Fruit fly (Drosophila melanogaster) whole organism, embryonic: Measurements from ENCODE around the gene Tsp29Fb.

ENCODE experiments used
- CG10654 ChIP-seq: fragments of 200-800 bp; sonication (Bioruptor generic); optimal IDR thresholded peaks from 2 replicates; lab custom pipeline; 2016; ENCODE audit warnings: missing biosample characterization, missing genetic modification characterization
- CG11504 ChIP-seq: fragments of 200-800 bp; sonication (Bioruptor generic); optimal IDR thresholded peaks from 3 replicates; lab custom pipeline; 2019; ENCODE audit warnings: missing biosample characterization, mild to moderate bottlenecking, missing genetic modification characterization, moderate library complexity
- CG12391 ChIP-seq: fragments of 200-800 bp; sonication (Bioruptor generic); optimal IDR thresholded peaks from 3 replicates; lab custom pipeline; 2018; ENCODE audit warnings: missing biosample characterization, mild to moderate bottlenecking, missing genetic modification characterization, moderate library complexity
- CG12659 ChIP-seq: fragments of 200-800 bp; sonication (Bioruptor generic); optimal IDR thresholded peaks from 3 replicates; lab custom pipeline; 2017; ENCODE audit warnings: mild to moderate bottlenecking, missing biosample characterization, missing genetic modification reagents, missing genetic modification characterization
- CG13624 ChIP-seq: fragments of 200-800 bp; sonication (Bioruptor generic); optimal IDR thresholded peaks from 2 replicates; lab custom pipeline; 2016; ENCODE audit warnings: missing biosample characterization, missing genetic modification characterization
- CG17361 ChIP-seq: fragments of 200-800 bp; sonication (Bioruptor generic); IDR thresholded peaks from 3 replicates; pipeline ENCODE4 v1.3.6; 2022; ENCODE audit warnings: missing biosample characterization, missing genetic modification characterization
- CG18262 ChIP-seq: fragments of 200-800 bp; optimal IDR thresholded peaks from 3 replicates; lab custom pipeline; 2019; ENCODE audit warnings: missing biosample characterization, mild to moderate bottlenecking, missing genetic modification characterization, moderate library complexity
- CG2129 ChIP-seq: fragments of 200-800 bp; sonication (Bioruptor generic); IDR thresholded peaks from 2 replicates; pipeline ENCODE4 v1.3.6; 2022; ENCODE audit warnings: missing biosample characterization, missing genetic modification characterization; ENCODE audit not compliant: partially characterized antibody
- CG30403 ChIP-seq: fragments of 200-800 bp; sonication (Bioruptor generic); optimal IDR thresholded peaks from 3 replicates; lab custom pipeline; 2016; ENCODE audit warnings: missing biosample characterization, missing genetic modification characterization
- CG3065 ChIP-seq: fragments of 200-800 bp; sonication (Bioruptor generic); optimal IDR thresholded peaks from 2 replicates; lab custom pipeline; 2016; ENCODE audit warnings: missing biosample characterization, missing genetic modification characterization
- CG31365 ChIP-seq: fragments of 200-800 bp; sonication (Bioruptor generic); optimal IDR thresholded peaks from 2 replicates; lab custom pipeline; 2018; ENCODE audit warnings: missing biosample characterization, mild to moderate bottlenecking, missing genetic modification characterization
- CG34422 ChIP-seq: fragments of 200-800 bp; sonication (Bioruptor generic); IDR thresholded peaks from 3 replicates; pipeline ENCODE4 v1.3.6; 2022; ENCODE audit warnings: missing biosample characterization, missing genetic modification characterization
- CG3726 ChIP-seq: fragments of 200-800 bp; sonication (Bioruptor generic); IDR thresholded peaks from 3 replicates; pipeline ENCODE4, ENCODE4 v1.3.6; 2022; ENCODE audit warnings: missing biosample characterization, missing genetic modification characterization
- CG4854 ChIP-seq: fragments of 200-800 bp; sonication (Bioruptor generic); optimal IDR thresholded peaks from 2 replicates; lab custom pipeline; 2016; ENCODE audit warnings: missing biosample characterization, missing genetic modification characterization, inconsistent platforms
- CG6689 ChIP-seq: fragments of 200-800 bp; sonication (Bioruptor generic); IDR thresholded peaks from 2 replicates; pipeline ENCODE4 v1.3.6; 2022; ENCODE audit warnings: missing biosample characterization, missing genetic modification characterization
- CG7556 ChIP-seq: fragments of 200-800 bp; sonication (Bioruptor generic); optimal IDR thresholded peaks from 2 replicates; lab custom pipeline; 2017; ENCODE audit warnings: missing biosample characterization, mild to moderate bottlenecking, missing genetic modification characterization
- CG8089 ChIP-seq: fragments of 200-800 bp; sonication (Bioruptor generic); optimal IDR thresholded peaks from 3 replicates; lab custom pipeline; 2016; ENCODE audit warnings: missing biosample characterization, missing genetic modification characterization
- CG8359 ChIP-seq: fragments of 200-800 bp; sonication (Bioruptor generic); optimal IDR thresholded peaks from 2 replicates; lab custom pipeline; 2017; ENCODE audit warnings: missing biosample characterization, mild to moderate bottlenecking, missing genetic modification characterization, borderline replicate concordance
- CG9797 ChIP-seq: fragments of 200-800 bp; sonication (Bioruptor generic); optimal IDR thresholded peaks from 3 replicates; lab custom pipeline; 2018; ENCODE audit warnings: missing biosample characterization, mild to moderate bottlenecking, missing genetic modification characterization
- Camta ChIP-seq: fragments of 200-800 bp; sonication (Bioruptor generic); optimal IDR thresholded peaks from 2 replicates; lab custom pipeline; 2016; ENCODE audit warnings: missing biosample characterization, missing genetic modification characterization
- CkIIα-i1 ChIP-seq: fragments of 200-800 bp; sonication (Bioruptor generic); IDR thresholded peaks from 2 replicates; pipeline ENCODE4 v1.3.6; 2022; ENCODE audit warnings: missing biosample characterization, missing genetic modification characterization
- Fer3 ChIP-seq: fragments of 200-800 bp; sonication (Bioruptor generic); optimal IDR thresholded peaks from 2 replicates; lab custom pipeline; 2018; ENCODE audit warnings: missing biosample characterization, mild to moderate bottlenecking, missing genetic modification characterization, moderate library complexity
- HHEX ChIP-seq: fragments of 200-800 bp; sonication (Bioruptor generic); optimal IDR thresholded peaks from 3 replicates; lab custom pipeline; 2017; ENCODE audit warnings: missing biosample characterization, mild to moderate bottlenecking, missing genetic modification characterization, missing genetic modification reagents
- HmgZ ChIP-seq: fragments of 200-800 bp; sonication (Bioruptor generic); optimal IDR thresholded peaks from 2 replicates; lab custom pipeline; 2018; ENCODE audit warnings: missing biosample characterization, mild to moderate bottlenecking, missing genetic modification characterization
- Jarid2 ChIP-seq: fragments of 200-800 bp; sonication (Bioruptor generic); optimal IDR thresholded peaks from 3 replicates; lab custom pipeline; 2017; ENCODE audit warnings: mild to moderate bottlenecking, missing biosample characterization, missing genetic modification reagents, missing genetic modification characterization
- Lhr ChIP-seq: fragments of 200-800 bp; sonication (Bioruptor generic); optimal IDR thresholded peaks from 3 replicates; lab custom pipeline; 2017; ENCODE audit warnings: mild to moderate bottlenecking, missing biosample characterization, missing genetic modification reagents, missing genetic modification characterization
- Med ChIP-seq: fragments of 200-800 bp; sonication (Bioruptor generic); peaks from one replicate; lab custom pipeline; 2016; ENCODE audit warnings: missing biosample characterization, missing genetic modification characterization, mild to moderate bottlenecking, inconsistent platforms, moderate library complexity
- NC2α ChIP-seq: fragments of 200-800 bp; sonication (Bioruptor generic); optimal IDR thresholded peaks from 2 replicates; lab custom pipeline; 2016; ENCODE audit warnings: missing biosample characterization, missing genetic modification characterization
- Nf-YC ChIP-seq: fragments of 200-800 bp; optimal IDR thresholded peaks from 3 replicates; lab custom pipeline; 2019; ENCODE audit warnings: missing biosample characterization, mild to moderate bottlenecking, missing genetic modification characterization, moderate library complexity
- Sox100B ChIP-seq: fragments of 200-800 bp; sonication (Bioruptor generic); optimal IDR thresholded peaks from 3 replicates; lab custom pipeline; 2018; ENCODE audit warnings: missing biosample characterization, mild to moderate bottlenecking, missing genetic modification characterization
- Trl ChIP-seq, 3 experiments: fragments of >200 bp in 2 of 3; fragments of 200-800 bp in 1 of 3; sonication (Bioruptor generic) in 1 of 3; optimal IDR thresholded peaks; 2 replicates in 1 of 3; 3 replicates in 2 of 3; lab custom pipeline; 2016 to 2017; ENCODE audit warnings: missing biosample characterization in 1 of 3, missing genetic modification characterization in 1 of 3
- ase ChIP-seq: fragments of 200-800 bp; sonication (Bioruptor generic); IDR thresholded peaks from 3 replicates; pipeline ENCODE4 v1.3.6; 2022; ENCODE audit warnings: missing biosample characterization, missing genetic modification characterization
- az2 ChIP-seq: fragments of 200-800 bp; sonication (Bioruptor generic); optimal IDR thresholded peaks from 3 replicates; lab custom pipeline; 2016; ENCODE audit warnings: missing biosample characterization, missing genetic modification characterization
- cas ChIP-seq: fragments of 200-800 bp; sonication (Bioruptor generic); IDR thresholded peaks from 2 replicates; pipeline ENCODE4 v1.3.6; 2022; ENCODE audit warnings: missing biosample characterization, missing genetic modification characterization
- cg ChIP-seq: fragments of 200-800 bp; sonication (Bioruptor generic); optimal IDR thresholded peaks from 3 replicates; lab custom pipeline; 2019; ENCODE audit warnings: missing biosample characterization, mild to moderate bottlenecking, missing genetic modification characterization, moderate library complexity
- crc ChIP-seq: fragments of 200-800 bp; sonication (Bioruptor generic); optimal IDR thresholded peaks from 2 replicates; lab custom pipeline; 2016; ENCODE audit warnings: missing biosample characterization, missing genetic modification characterization
- grau ChIP-seq: fragments of 200-800 bp; optimal IDR thresholded peaks from 3 replicates; lab custom pipeline; 2019; ENCODE audit warnings: missing biosample characterization, mild to moderate bottlenecking, missing genetic modification characterization, moderate library complexity
- hkb ChIP-seq, 2 experiments: fragments of 200-800 bp in 1 of 2; fragments of >200 bp in 1 of 2; sonication (Bioruptor generic) in 1 of 2; IDR thresholded peaks in 1 of 2; optimal IDR thresholded peaks in 1 of 2; 2 replicates each; pipeline versions ENCODE4 v1.3.6 to Lab custom; 2017 to 2022; ENCODE audit warnings: missing biosample characterization in 1 of 2, missing genetic modification characterization in 1 of 2
- ind ChIP-seq: fragments of 200-800 bp; sonication (Bioruptor generic); optimal IDR thresholded peaks from 3 replicates; lab custom pipeline; 2016; ENCODE audit warnings: missing biosample characterization, missing genetic modification characterization
- oc ChIP-seq: fragments of 200-800 bp; sonication (Bioruptor generic); optimal IDR thresholded peaks from 2 replicates; lab custom pipeline; 2018; ENCODE audit warnings: missing biosample characterization, mild to moderate bottlenecking, missing genetic modification characterization, moderate library complexity
- pb ChIP-seq: fragments of 200-800 bp; sonication (Bioruptor generic); optimal IDR thresholded peaks from 3 replicates; lab custom pipeline; 2016; ENCODE audit warnings: missing biosample characterization, missing genetic modification characterization
- phol ChIP-seq: fragments of 200-800 bp; sonication (Bioruptor generic); optimal IDR thresholded peaks from 3 replicates; lab custom pipeline; 2018; ENCODE audit warnings: missing biosample characterization, mild to moderate bottlenecking, missing genetic modification characterization, moderate library complexity
- pum ChIP-seq: fragments of 200-800 bp; sonication (Bioruptor generic); optimal IDR thresholded peaks from 2 replicates; lab custom pipeline; 2016; ENCODE audit warnings: missing biosample characterization, missing genetic modification characterization
- sc ChIP-seq, 3 experiments: fragments of >200 bp in 2 of 3; fragments of 200-800 bp in 1 of 3; sonication (Bioruptor generic) in 1 of 3; optimal IDR thresholded peaks; 2 replicates in 2 of 3; 3 replicates in 1 of 3; lab custom pipeline; 2017; ENCODE audit warnings: mild to moderate bottlenecking in 1 of 3, missing biosample characterization in 1 of 3, missing genetic modification characterization in 1 of 3, missing genetic modification reagents in 1 of 3
- seq ChIP-seq: fragments of 200-800 bp; sonication (Bioruptor generic); IDR thresholded peaks from 2 replicates; pipeline ENCODE4 v1.3.6; 2022; ENCODE audit warnings: missing biosample characterization, missing genetic modification characterization
- ssp ChIP-seq: fragments of 200-800 bp; sonication (Bioruptor generic); IDR thresholded peaks from 2 replicates; pipeline ENCODE4 v1.3.6; 2022; ENCODE audit warnings: missing biosample characterization, missing genetic modification characterization
- vfl ChIP-seq: fragments of 200-800 bp; sonication (Bioruptor generic); optimal IDR thresholded peaks from 2 replicates; lab custom pipeline; 2016; ENCODE audit warnings: missing biosample characterization, missing genetic modification characterization
- vnd ChIP-seq: fragments of 200-800 bp; sonication (Bioruptor generic); IDR thresholded peaks from 3 replicates; pipeline ENCODE4 v1.3.6; 2022; ENCODE audit warnings: missing biosample characterization, missing genetic modification characterization; ENCODE audit not compliant: partially characterized antibody
- zfh2 ChIP-seq: fragments of 200-800 bp; sonication (Bioruptor generic); optimal IDR thresholded peaks from 2 replicates; lab custom pipeline; 2016; ENCODE audit warnings: missing biosample characterization, missing genetic modification characterization

Tsp29Fb gene

dm6 chr2L:8937003-8937402, at the start of gene Tsp29Fb (continued):
- TF ChIP-seq vnd (GFP tag; lab: Robert Waterston, UW) (no peak), phol (tag; lab: Kevin White, UChicago) (peak; percentile 69), crc (no peak), CG6689 (GFP tag; lab: Robert Waterston, UW) (peak; percentile 60), CG2129 (GFP tag; lab: Robert Waterston, UW) (no peak), CG8089 (GFP tag; lab: Kevin White, UChicago) (peak; percentile 4), Med (GFP tag; lab: Kevin White, UChicago) (peak; percentile 89), CG8359 (GFP tag; lab: Kevin White, UChicago) (no peak), sc (optimal IDR thresholded peaks at IDR 0.05; lab: Kevin White, UChicago) (no peak), sc (GFP tag; optimal IDR thresholded peaks at IDR 0.05; lab: Kevin White, UChicago) (peak; percentile 14), cg (GFP tag; lab: Kevin White, UChicago) (no peak), ind (peak; percentile 73), cas (GFP tag; lab: Robert Waterston, UW) (0 out of 2 replicates have a peak, but pooled peaks have one; percentile 34), Camta (GFP tag; lab: Kevin White, UChicago) (no peak), CG12659 (GFP tag; lab: Kevin White, UChicago) (peak; percentile 86), seq (GFP tag; lab: Robert Waterston, UW) (peak; percentile 54; the same call in 1 of the 2 replicates), CG7556 (GFP tag; lab: Kevin White, UChicago) (peak; percentile 84), CG9797 (GFP tag; lab: Kevin White, UChicago) (no peak), Fer3 (tag; lab: Kevin White, UChicago) (peak; percentile 86), CG12391 (tag; lab: Kevin White, UChicago) (peak; percentile 80), CG11504 (peak; percentile 86), HmgZ (tag; lab: Kevin White, UChicago) (peak; percentile 79), CG30403 (peak; percentile 87), CG10654 (GFP tag; lab: Kevin White, UChicago) (peak; percentile 56), az2 (GFP tag; lab: Kevin White, UChicago) (peak; percentile 21), CG4854 (GFP tag; lab: Kevin White, UChicago) (no peak), oc (tag; lab: Kevin White, UChicago) (peak; percentile 38), HHEX (GFP tag; lab: Kevin White, UChicago) (peak; percentile 72), CG3065 (no peak), NC2α (GFP tag; lab: Kevin White, UChicago) (no peak), CG34422 (no peak), Trl (optimal IDR thresholded peaks at IDR 0.05; lab: Kevin White, UChicago) (peak in 1 of 2 experiments; percentile 36), Trl (GFP tag; optimal IDR thresholded peaks at IDR 0.05; lab: Kevin White, UChicago) (peak; percentile 48), CG17361 (GFP tag; lab: Robert Waterston, UW) (peak; percentile 78), Nf-YC (tag; lab: Kevin White, UChicago) (peak; percentile 75), Lhr (GFP tag; lab: Kevin White, UChicago) (no peak), CkIIα-i1 (GFP tag; lab: Robert Waterston, UW) (no peak), pum (peak; percentile 52), ase (GFP tag; lab: Robert Waterston, UW) (0 out of 3 replicates have a peak, but pooled peaks have one; percentile 19), CG3726 (0 out of 3 replicates have a peak, but pooled peaks have one; percentile 47), grau (tag; lab: Kevin White, UChicago) (peak; percentile 87), Sox100B (peak; percentile 77), CG13624 (GFP tag; lab: Kevin White, UChicago) (peak; percentile 71), pb (no peak), CG31365 (tag; lab: Kevin White, UChicago) (no peak), CG18262 (tag; lab: Kevin White, UChicago) (peak; percentile 71), vfl (GFP tag; lab: Kevin White, UChicago) (no peak), ssp (GFP tag; lab: Robert Waterston, UW) (peak; percentile 31; the same call in 1 of the 2 replicates), Jarid2 (GFP tag; lab: Kevin White, UChicago) (peak; percentile 12), zfh2 (GFP tag; lab: Kevin White, UChicago) (peak; percentile 61), hkb (optimal IDR thresholded peaks at IDR 0.05; lab: Kevin White, UChicago) (no peak), hkb (GFP tag; IDR thresholded peaks at IDR 0.05; lab: Robert Waterston, UW) (peak; percentile 83)
